Fruit fly (Drosophila melanogaster): ENCODE results near the gene CG4911.

CG4911 gene

DNA sequence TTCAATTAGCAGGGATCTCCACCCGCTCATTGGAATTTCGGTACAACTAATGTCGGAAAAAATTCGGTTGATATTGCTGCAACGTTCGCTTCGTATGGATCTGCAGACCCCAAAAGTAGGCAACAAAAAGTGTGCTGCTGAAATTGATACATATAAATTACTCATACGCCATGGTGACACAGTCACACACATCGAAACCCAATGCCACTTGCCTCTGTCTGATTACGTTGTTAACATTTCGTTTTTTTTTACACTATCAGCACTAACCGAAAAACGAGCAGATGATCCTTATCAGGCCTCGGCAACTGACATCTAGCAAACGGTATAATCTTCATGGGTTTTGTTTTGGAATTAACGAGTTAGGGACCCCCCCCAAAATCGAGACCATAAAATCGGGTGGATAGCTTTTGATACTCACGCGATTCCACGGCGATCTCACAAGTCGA is 22.5 kb upstream of the CG4911 start (continued):
- TF ChIP-seq CG8290 (GFP tag; optimal IDR thresholded peaks at IDR 0.05) (no peak), CG8290 (tag; optimal IDR thresholded peaks at IDR 0.05) (no peak), kay (GFP tag; optimal IDR thresholded peaks at IDR 0.05) (peak; percentile 66), CG12071 (GFP tag; optimal IDR thresholded peaks at IDR 0.05) (peak; percentile 36), chinmo (GFP tag; IDR thresholded peaks at IDR 0.05; ENCODE audit: partially characterized antibody) (0 out of 4 replicates have a peak, but pooled peaks have one; percentile 48), Sry-β (GFP tag; optimal IDR thresholded peaks at IDR 0.05) (no peak)

DNA sequence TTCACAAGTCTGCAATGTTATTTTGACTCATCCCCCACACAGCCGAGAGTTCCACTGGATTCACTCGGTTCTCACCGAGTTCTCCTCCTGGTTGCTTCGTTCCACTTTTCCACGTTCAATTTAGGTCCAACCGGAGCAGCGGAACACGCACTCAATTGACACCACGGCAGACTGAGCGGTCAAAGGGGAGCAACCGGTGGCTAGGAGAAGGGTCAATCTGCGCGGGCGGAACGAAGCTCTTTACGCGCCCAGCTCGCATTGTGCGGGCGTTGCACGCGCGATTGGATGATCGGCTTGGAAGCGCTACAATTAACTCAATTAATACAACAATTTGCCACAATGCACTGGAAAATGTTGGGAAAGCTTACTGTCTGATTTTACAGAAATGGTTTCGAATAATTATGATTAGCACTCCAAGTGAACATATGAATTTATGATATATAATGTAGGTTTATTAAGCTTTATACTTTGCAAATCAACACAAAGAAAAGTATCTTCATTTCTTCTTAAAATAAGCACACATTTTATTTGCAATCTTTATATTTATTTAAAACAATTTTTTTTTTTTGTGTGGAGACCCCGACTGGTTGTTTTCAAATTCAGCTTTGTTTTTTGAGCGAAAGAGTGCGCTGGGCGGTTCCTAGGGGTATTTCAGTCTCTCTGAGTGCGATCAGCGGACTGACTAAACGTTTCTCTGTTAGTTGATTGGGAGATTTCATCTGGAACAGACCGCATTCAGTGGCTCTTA is 20.0 kb upstream of the CG4911 start, which contains the start of gene CG32032:
TSS of gene CG32032 (plus strand) at position 698 of the 748 bp plus-strand sequence.
- no peak for TF ChIP-seq CG42726 (GFP tag; IDR thresholded peaks at IDR 0.05; ENCODE audit: partially characterized antibody)
- 0 out of 2 replicates have a peak, but pooled peaks have one; percentile 44 for TF ChIP-seq CG16779 (GFP tag; IDR thresholded peaks at IDR 0.05)
- no peak for TF ChIP-seq CG2116 (GFP tag; optimal IDR thresholded peaks at IDR 0.05)
- TF ChIP-seq CG11696 (GFP tag; IDR thresholded peaks at IDR 0.05) = no peak
- TF ChIP-seq fu2 (GFP tag; optimal IDR thresholded peaks at IDR 0.05) = no peak
- no peak for TF ChIP-seq CG4360 (GFP tag; IDR thresholded peaks at IDR 0.05)
- TF ChIP-seq CG32772 (GFP tag; IDR thresholded peaks at IDR 0.05) = no peak
- no peak for TF ChIP-seq CG9876 (GFP tag; optimal IDR thresholded peaks at IDR 0.05)
- TF ChIP-seq CG6791 (GFP tag; IDR thresholded peaks at IDR 0.05; ENCODE audit: partially characterized antibody) = no peak
- no peak for TF ChIP-seq CG10979 (tag; optimal IDR thresholded peaks at IDR 0.05)
- TF ChIP-seq twi (tag; optimal IDR thresholded peaks at IDR 0.05) = no peak
- TF ChIP-seq CG14710 (tag; optimal IDR thresholded peaks at IDR 0.05) = no peak
- 0 out of 2 replicates have a peak, but pooled peaks have one; percentile 19 for TF ChIP-seq Xrp1 (GFP tag; IDR thresholded peaks at IDR 0.05)
- TF ChIP-seq chinmo (GFP tag; IDR thresholded peaks at IDR 0.05; ENCODE audit: partially characterized antibody) = no peak
- no peak for TF ChIP-seq Sox100B (GFP tag; optimal IDR thresholded peaks at IDR 0.05)
- no peak for TF ChIP-seq en (GFP tag; optimal IDR thresholded peaks at IDR 0.05)
- peak; percentile 56 for TF ChIP-seq row (GFP tag; IDR thresholded peaks at IDR 0.05)
- TF ChIP-seq tup (GFP tag; optimal IDR thresholded peaks at IDR 0.05) = no peak
- no peak for TF ChIP-seq fd102C (GFP tag; optimal IDR thresholded peaks at IDR 0.05)
- TF ChIP-seq tgo (GFP tag; IDR thresholded peaks at IDR 0.05) = no peak
- TF ChIP-seq gsb (GFP tag; IDR thresholded peaks at IDR 0.05) = no peak
- TF ChIP-seq Sox102F (GFP tag; optimal IDR thresholded peaks at IDR 0.05) = no peak
- no peak for TF ChIP-seq CG5180 (GFP tag; optimal IDR thresholded peaks at IDR 0.05)
- no peak; the same call in 1 of the 2 replicates for TF ChIP-seq vvl (GFP tag; IDR thresholded peaks at IDR 0.05)
- no peak for TF ChIP-seq CG6254 (GFP tag; optimal IDR thresholded peaks at IDR 0.05)
- peak; percentile 42 for TF ChIP-seq CG17385 (GFP tag; optimal IDR thresholded peaks at IDR 0.05)
- TF ChIP-seq CG6765 (GFP tag; optimal IDR thresholded peaks at IDR 0.05) = peak; percentile 7
- TF ChIP-seq CG8359 (GFP tag; optimal IDR thresholded peaks at IDR 0.05; ENCODE audit: borderline replicate concordance) = no peak
- TF ChIP-seq gcm2 (GFP tag; optimal IDR thresholded peaks at IDR 0.05) = no peak
- no peak for TF ChIP-seq CG7839 (tag; optimal IDR thresholded peaks at IDR 0.05)
- TF ChIP-seq kni (GFP tag; optimal IDR thresholded peaks at IDR 0.05) = no peak
- no peak for TF ChIP-seq az2 (GFP tag; optimal IDR thresholded peaks at IDR 0.05)
- TF ChIP-seq pnt (GFP tag; optimal IDR thresholded peaks at IDR 0.05) = no peak
- no peak for TF ChIP-seq CG7357 (GFP tag; IDR thresholded peaks at IDR 0.05)
- no peak for TF ChIP-seq Hr39 (optimal IDR thresholded peaks at IDR 0.05)
- no peak for TF ChIP-seq ewg (GFP tag; optimal IDR thresholded peaks at IDR 0.05)
- no peak for TF ChIP-seq gem (tag; optimal IDR thresholded peaks at IDR 0.05)
- no peak for TF ChIP-seq HLH4C (GFP tag; IDR thresholded peaks at IDR 0.05; ENCODE audit: partially characterized antibody)
- no peak for TF ChIP-seq Atf6 (GFP tag; IDR thresholded peaks at IDR 0.05)
- TF ChIP-seq gsb-n (tag; optimal IDR thresholded peaks at IDR 0.05) = no peak
- no peak for TF ChIP-seq HLH3B (GFP tag; IDR thresholded peaks at IDR 0.05)
- TF ChIP-seq CG11093 (GFP tag; IDR thresholded peaks at IDR 0.05) = no peak
- 0 out of 2 replicates have a peak, but pooled peaks have one; percentile 35 for TF ChIP-seq E2f1 (GFP tag; IDR thresholded peaks at IDR 0.05)
